Worm (Caenorhabditis elegans): ENCODE measurements around the gene C02B8.12.
A peak's percentile ranks its signal among the peaks of the same experiment; 100 is the strongest.

C02B8.12 gene

DNA sequence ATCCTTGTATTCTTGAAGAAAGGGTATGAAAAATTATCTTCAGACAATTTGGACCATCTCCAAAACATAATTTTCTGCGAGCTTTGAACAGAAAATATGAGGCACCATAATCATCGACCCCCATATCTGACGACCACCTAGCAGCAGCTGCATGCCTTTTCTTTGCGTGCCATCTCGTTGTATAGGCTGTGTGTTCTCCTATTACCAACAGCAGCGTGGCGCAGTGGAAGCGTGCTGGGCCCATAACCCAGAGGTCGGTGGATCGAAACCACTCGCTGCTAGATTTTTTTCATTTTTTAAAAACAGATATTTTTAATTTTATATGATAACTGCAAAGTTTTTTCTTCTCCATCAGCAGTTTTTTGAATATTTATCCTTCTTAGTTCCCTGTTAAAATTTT, 32.8 kb upstream of the C02B8.12 start (continued):
- no peak for TF ChIP-seq hsf-1 (GFP tag; IDR thresholded peaks at IDR 0.05)
- TF ChIP-seq hmg-20 (GFP tag; IDR thresholded peaks at IDR 0.05), result 0 out of 2 replicates have a peak, but pooled peaks have one; percentile 44
- TF ChIP-seq ztf-22 (GFP tag; optimal IDR thresholded peaks at IDR 0.05), result no peak
- TF ChIP-seq F23B12.7 (tag; optimal IDR thresholded peaks at IDR 0.05; ENCODE audit: insufficient read depth), result no peak
- peak; percentile 67; the same call in 1 of the 2 replicates for TF ChIP-seq ekl-4 (GFP tag; IDR thresholded peaks at IDR 0.05)
- no peak for TF ChIP-seq ama-1 (optimal IDR thresholded peaks at IDR 0.05)
- TF ChIP-seq ama-1 (GFP tag; optimal IDR thresholded peaks at IDR 0.05), result peak in 1 of 2 experiments; percentile 56
- no peak for TF ChIP-seq madf-10 (tag; optimal IDR thresholded peaks at IDR 0.05)
- no peak for TF ChIP-seq Y53F4B.3 (GFP tag; IDR thresholded peaks at IDR 0.05)
- peak; percentile 88 for TF ChIP-seq tbp1 (GFP tag; optimal IDR thresholded peaks at IDR 0.05)
- TF ChIP-seq zfh-2 (GFP tag; conservative IDR thresholded peaks at IDR 0.05), result peak; percentile 36; the same call in 1 of the 2 replicates
- TF ChIP-seq T26A5.8 (tag; optimal IDR thresholded peaks at IDR 0.05), result no peak
- 0 out of 2 replicates have a peak, but pooled peaks have one; percentile 66 for TF ChIP-seq ztf-28 (GFP tag; IDR thresholded peaks at IDR 0.05)
- no peak for TF ChIP-seq lsl-1 (GFP tag; optimal IDR thresholded peaks at IDR 0.05)
- no peak for TF ChIP-seq attf-6 (GFP tag; IDR thresholded peaks at IDR 0.05)
- peak; percentile 11 for TF ChIP-seq ceh-27 (GFP tag; optimal IDR thresholded peaks at IDR 0.05)
- 0 out of 2 replicates have a peak, but pooled peaks have one; percentile 63 for TF ChIP-seq cebp-2 (GFP tag; IDR thresholded peaks at IDR 0.05)
- no peak for TF ChIP-seq ceh-58 (GFP tag; IDR thresholded peaks at IDR 0.05)
- peak; percentile 7; the same call in 1 of the 2 replicates for TF ChIP-seq pbrm-1 (GFP tag; IDR thresholded peaks at IDR 0.05)
- peak; percentile 66; the same call in 1 of the 2 replicates for TF ChIP-seq ceh-40 (GFP tag; IDR thresholded peaks at IDR 0.05)
- no peak for TF ChIP-seq B0336.3 (GFP tag; IDR thresholded peaks at IDR 0.05)
- no peak for TF ChIP-seq snpc-4 (GFP tag; optimal IDR thresholded peaks at IDR 0.05)
- no peak for TF ChIP-seq snpc-4 (tag; optimal IDR thresholded peaks at IDR 0.05)
- no peak for TF ChIP-seq bed-1 (GFP tag; IDR thresholded peaks at IDR 0.05)
- TF ChIP-seq nfya-2 (GFP tag; IDR thresholded peaks at IDR 0.05), result no peak
- no peak for TF ChIP-seq lir-1 (GFP tag; conservative IDR thresholded peaks at IDR 0.05)
- TF ChIP-seq lin-26 (GFP tag; IDR thresholded peaks at IDR 0.05), result peak; percentile 81
- peak; percentile 32 for TF ChIP-seq K12H6.12 (tag; optimal IDR thresholded peaks at IDR 0.05)
- no peak for TF ChIP-seq lag-1 (GFP tag; IDR thresholded peaks at IDR 0.05)

- 0 out of 2 replicates have a peak, but pooled peaks have one; percentile 8 for TF ChIP-seq lir-1 (GFP tag; conservative IDR thresholded peaks at IDR 0.05)
- TF ChIP-seq mxl-1 (tag; optimal IDR thresholded peaks at IDR 0.05), result peak; percentile 3
- TF ChIP-seq ceh-40 (GFP tag; IDR thresholded peaks at IDR 0.05), result 0 out of 2 replicates have a peak, but pooled peaks have one; percentile 12
- TF ChIP-seq snpc-3.4 (tag; optimal IDR thresholded peaks at IDR 0.05), result peak; percentile 24
- TF ChIP-seq ceh-27 (GFP tag; optimal IDR thresholded peaks at IDR 0.05), result peak; percentile 7
- peak; percentile 52; the same call in 1 of the 2 replicates for TF ChIP-seq ztf-25 (GFP tag; IDR thresholded peaks at IDR 0.05)
- peak; percentile 63 for TF ChIP-seq die-1 (tag; optimal IDR thresholded peaks at IDR 0.05)
- 0 out of 2 replicates have a peak, but pooled peaks have one; percentile 18 for TF ChIP-seq ceh-100 (GFP tag; IDR thresholded peaks at IDR 0.05)
- peak; percentile 65 for TF ChIP-seq D2030.7 (GFP tag; IDR thresholded peaks at IDR 0.05)
- TF ChIP-seq hmg-1.2 (GFP tag; IDR thresholded peaks at IDR 0.05), result peak; percentile 45
- TF ChIP-seq ztf-18 (tag; optimal IDR thresholded peaks at IDR 0.05), result peak; percentile 24
- peak; percentile 84 for TF ChIP-seq tbp1 (GFP tag; optimal IDR thresholded peaks at IDR 0.05)
- TF ChIP-seq lin-54 (GFP tag; optimal IDR thresholded peaks at IDR 0.05), result peak; percentile 6
- 0 out of 2 replicates have a peak, but pooled peaks have one; percentile 74 for TF ChIP-seq Y56A3A.18 (GFP tag; IDR thresholded peaks at IDR 0.05)
- TF ChIP-seq pbrm-1 (GFP tag; IDR thresholded peaks at IDR 0.05), result peak; percentile 61
- 0 out of 2 replicates have a peak, but pooled peaks have one; percentile 13 for TF ChIP-seq K11D2.4 (GFP tag; IDR thresholded peaks at IDR 0.05)
- 0 out of 2 replicates have a peak, but pooled peaks have one; percentile 61 for TF ChIP-seq ceh-58 (GFP tag; IDR thresholded peaks at IDR 0.05)
- 0 out of 2 replicates have a peak, but pooled peaks have one; percentile 18 for TF ChIP-seq nfyb-1 (GFP tag; IDR thresholded peaks at IDR 0.05)
- TF ChIP-seq snpc-4 (GFP tag; optimal IDR thresholded peaks at IDR 0.05), result peak; percentile 26
- peak in 2 of 4 experiments; percentile 30 to 43 for TF ChIP-seq snpc-4 (tag; optimal IDR thresholded peaks at IDR 0.05)
- peak; percentile 66; the same call in 1 of the 2 replicates for TF ChIP-seq Y53G8AR.9 (GFP tag; conservative IDR thresholded peaks at IDR 0.05)
- peak; percentile 5 for TF ChIP-seq nhr-90 (tag; optimal IDR thresholded peaks at IDR 0.05)
- peak; percentile 80 for TF ChIP-seq B0261.1 (tag; optimal IDR thresholded peaks at IDR 0.05)
- peak; percentile 67 for TF ChIP-seq lin-26 (GFP tag; IDR thresholded peaks at IDR 0.05)
- TF ChIP-seq madf-6 (GFP tag; IDR thresholded peaks at IDR 0.05), result peak; percentile 15; the same call in 1 of the 2 replicates
- TF ChIP-seq ZK185.1 (tag; optimal IDR thresholded peaks at IDR 0.05; ENCODE audit: poor library complexity, severe bottlenecking), result peak; percentile 53
- peak; percentile 3 for TF ChIP-seq lin-40 (tag; optimal IDR thresholded peaks at IDR 0.05)
These were observed 32.3 kb upstream of the C02B8.12 start for ce11 chrX:8155447-8155877.

Measured in whole organism, young adult.